Fruit fly (Drosophila melanogaster) whole organism, embryonic: ENCODE results near the gene CG13000.

Source experiments
- ATbp ChIP-seq: fragments of 200-800 bp; sonication (Bioruptor generic); optimal IDR thresholded peaks from 2 replicates; lab custom pipeline; 2017; ENCODE audit warnings: missing biosample characterization, mild to moderate bottlenecking, missing genetic modification characterization, missing genetic modification reagents
- Asciz ChIP-seq: fragments of 200-800 bp; sonication (Bioruptor generic); optimal IDR thresholded peaks from 2 replicates; lab custom pipeline; 2017; ENCODE audit warnings: missing biosample characterization, mild to moderate bottlenecking, missing genetic modification characterization, missing genetic modification reagents
- Atf-2 ChIP-seq: fragments of 200-800 bp; sonication (Bioruptor generic); optimal IDR thresholded peaks from 2 replicates; lab custom pipeline; 2016; ENCODE audit warnings: missing biosample characterization, missing genetic modification characterization
- CG10147 ChIP-seq: fragments of 200-800 bp; sonication (Bioruptor generic); optimal IDR thresholded peaks from 2 replicates; lab custom pipeline; 2019; ENCODE audit warnings: missing biosample characterization, mild to moderate bottlenecking, missing genetic modification characterization, moderate library complexity
- CG10654 ChIP-seq: fragments of 200-800 bp; sonication (Bioruptor generic); optimal IDR thresholded peaks from 2 replicates; lab custom pipeline; 2016; ENCODE audit warnings: missing biosample characterization, missing genetic modification characterization
- CG11456 ChIP-seq: fragments of 200-800 bp; sonication (Bioruptor generic); IDR thresholded peaks from 3 replicates; pipeline ENCODE4 v1.3.6; 2022; ENCODE audit warnings: missing biosample characterization, missing genetic modification characterization
- CG11560 ChIP-seq: fragments of 200-800 bp; sonication (Bioruptor generic); IDR thresholded peaks from 3 replicates; pipeline ENCODE4 v1.3.6; 2022; ENCODE audit warnings: missing biosample characterization, missing genetic modification characterization
- CG12219 ChIP-seq: fragments of 200-800 bp; sonication (Bioruptor generic); optimal IDR thresholded peaks from 3 replicates; lab custom pipeline; 2018; ENCODE audit warnings: missing biosample characterization, mild to moderate bottlenecking, missing genetic modification characterization
- CG12744 ChIP-seq: fragments of 200-800 bp; sonication (Bioruptor generic); optimal IDR thresholded peaks from 2 replicates; lab custom pipeline; 2016; ENCODE audit warnings: missing biosample characterization, missing genetic modification characterization
- CG14441 ChIP-seq: fragments of 200-800 bp; sonication (Bioruptor generic); IDR thresholded peaks from 2 replicates; pipeline ENCODE4 v1.3.6; 2022; ENCODE audit warnings: missing biosample characterization, missing genetic modification characterization
- CG14667 ChIP-seq: fragments of 200-800 bp; sonication (Bioruptor generic); IDR thresholded peaks from 2 replicates; pipeline ENCODE4 v1.3.6; 2022; ENCODE audit warnings: missing biosample characterization, missing genetic modification characterization
- CG15696 ChIP-seq: fragments of 200-800 bp; sonication (Bioruptor generic); optimal IDR thresholded peaks from 2 replicates; lab custom pipeline; 2019; ENCODE audit warnings: missing biosample characterization, mild to moderate bottlenecking, missing genetic modification characterization, moderate library complexity
- CG2129 ChIP-seq: fragments of 200-800 bp; sonication (Bioruptor generic); IDR thresholded peaks from 2 replicates; pipeline ENCODE4 v1.3.6; 2022; ENCODE audit warnings: missing biosample characterization, missing genetic modification characterization; ENCODE audit not compliant: partially characterized antibody
- CG30403 ChIP-seq: fragments of 200-800 bp; sonication (Bioruptor generic); optimal IDR thresholded peaks from 3 replicates; lab custom pipeline; 2016; ENCODE audit warnings: missing biosample characterization, missing genetic modification characterization
- CG32767 ChIP-seq: fragments of 200-800 bp; sonication (Bioruptor generic); IDR thresholded peaks from 2 replicates; pipeline ENCODE4 v1.3.6; 2022; ENCODE audit warnings: missing biosample characterization, missing genetic modification characterization
- CG3281 ChIP-seq: fragments of 200-800 bp; sonication (Bioruptor generic); optimal IDR thresholded peaks from 3 replicates; lab custom pipeline; 2017; ENCODE audit warnings: missing biosample characterization, mild to moderate bottlenecking, missing genetic modification characterization
- CG6791 ChIP-seq: fragments of 200-800 bp; sonication (Bioruptor generic); IDR thresholded peaks from 3 replicates; pipeline ENCODE4 v1.3.6; 2022; ENCODE audit warnings: missing biosample characterization, missing genetic modification characterization; ENCODE audit not compliant: partially characterized antibody
- CG7556 ChIP-seq: fragments of 200-800 bp; sonication (Bioruptor generic); optimal IDR thresholded peaks from 2 replicates; lab custom pipeline; 2017; ENCODE audit warnings: missing biosample characterization, mild to moderate bottlenecking, missing genetic modification characterization
- CG7928 ChIP-seq: fragments of 200-800 bp; sonication (Bioruptor generic); optimal IDR thresholded peaks from 2 replicates; lab custom pipeline; 2017; ENCODE audit warnings: missing biosample characterization, mild to moderate bottlenecking, missing genetic modification characterization
- CG9609 ChIP-seq: fragments of 200-800 bp; sonication (Bioruptor generic); optimal IDR thresholded peaks from 3 replicates; lab custom pipeline; 2016; ENCODE audit warnings: missing biosample characterization, missing genetic modification characterization
- CG9932 ChIP-seq: fragments of 200-800 bp; sonication (Bioruptor generic); IDR thresholded peaks from 2 replicates; pipeline ENCODE4 v1.3.6; 2022; ENCODE audit warnings: missing biosample characterization, missing genetic modification characterization
- CoRest ChIP-seq: fragments of 200-800 bp; sonication (Bioruptor generic); optimal IDR thresholded peaks from 3 replicates; lab custom pipeline; 2018; ENCODE audit warnings: missing biosample characterization, mild to moderate bottlenecking, missing genetic modification characterization, moderate library complexity
- Drgx ChIP-seq: fragments of 200-800 bp; sonication (Bioruptor generic); IDR thresholded peaks from 2 replicates; pipeline ENCODE4 v1.3.6; 2022; ENCODE audit warnings: missing biosample characterization, missing genetic modification characterization
- E2f1 ChIP-seq: fragments of 200-800 bp; sonication (Bioruptor generic); IDR thresholded peaks from 2 replicates; pipeline ENCODE4 v1.3.6; 2022; ENCODE audit warnings: missing biosample characterization, missing genetic modification characterization
- GATAe ChIP-seq: fragments of 200-800 bp; sonication (Bioruptor generic); conservative IDR thresholded peaks from 2 replicates; pipeline ENCODE4 v1.3.6; 2022; ENCODE audit warnings: missing biosample characterization, missing genetic modification characterization
- H15 ChIP-seq: fragments of 200-800 bp; sonication (Bioruptor generic); IDR thresholded peaks from 3 replicates; pipeline ENCODE4 v1.3.6; 2022; ENCODE audit warnings: missing biosample characterization, missing genetic modification characterization
- MBD-R2 ChIP-seq: fragments of 200-800 bp; sonication (Bioruptor generic); IDR thresholded peaks from 2 replicates; pipeline ENCODE4 v1.3.6; 2022; ENCODE audit warnings: missing biosample characterization, missing genetic modification characterization
- Mad ChIP-seq: fragments of 200-800 bp; sonication (Bioruptor generic); optimal IDR thresholded peaks from 2 replicates; lab custom pipeline; 2016; ENCODE audit warnings: missing biosample characterization, missing genetic modification characterization
- NK7.1 ChIP-seq: fragments of 200-800 bp; sonication (Bioruptor generic); optimal IDR thresholded peaks from 3 replicates; lab custom pipeline; 2016; ENCODE audit warnings: missing biosample characterization, missing genetic modification characterization
- Poxn ChIP-seq: fragments of 200-800 bp; sonication (Bioruptor generic); IDR thresholded peaks from 2 replicates; pipeline ENCODE4 v1.3.6; 2022; ENCODE audit warnings: missing biosample characterization, missing genetic modification characterization
- Scr ChIP-seq: fragments of 200-800 bp; sonication (Bioruptor generic); IDR thresholded peaks from 2 replicates; pipeline ENCODE4 v1.3.6; 2022; ENCODE audit warnings: missing biosample characterization, missing genetic modification characterization; ENCODE audit not compliant: partially characterized antibody
- Trl ChIP-seq, 3 experiments: fragments of >200 bp in 2 of 3; fragments of 200-800 bp in 1 of 3; sonication (Bioruptor generic) in 1 of 3; optimal IDR thresholded peaks; 2 replicates in 1 of 3; 3 replicates in 2 of 3; lab custom pipeline; 2016 to 2017; ENCODE audit warnings: missing biosample characterization in 1 of 3, missing genetic modification characterization in 1 of 3
- amos ChIP-seq: fragments of 200-800 bp; sonication (Bioruptor generic); IDR thresholded peaks from 2 replicates; pipeline ENCODE4 v1.3.6; 2022; ENCODE audit warnings: missing biosample characterization, missing genetic modification characterization; ENCODE audit not compliant: partially characterized antibody
- ash1 ChIP-seq: fragments of 200-800 bp; sonication (Bioruptor generic); optimal IDR thresholded peaks from 2 replicates; lab custom pipeline; 2018; ENCODE audit warnings: missing biosample characterization, mild to moderate bottlenecking, missing genetic modification characterization
- danr ChIP-seq: fragments of 200-800 bp; sonication (Bioruptor generic); IDR thresholded peaks from 2 replicates; pipeline ENCODE4 v1.3.6; 2022; ENCODE audit warnings: missing biosample characterization, missing genetic modification characterization
- emc ChIP-seq: fragments of 200-800 bp; sonication (Bioruptor generic); optimal IDR thresholded peaks from 2 replicates; lab custom pipeline; 2016; ENCODE audit warnings: missing biosample characterization, missing genetic modification characterization
- fd102C ChIP-seq: fragments of 200-800 bp; sonication (Bioruptor generic); optimal IDR thresholded peaks from 2 replicates; lab custom pipeline; 2018; ENCODE audit warnings: missing biosample characterization, mild to moderate bottlenecking, missing genetic modification characterization, moderate library complexity
- fu2 ChIP-seq: fragments of 200-800 bp; sonication (Bioruptor generic); optimal IDR thresholded peaks from 2 replicates; lab custom pipeline; 2016; ENCODE audit warnings: missing biosample characterization, missing genetic modification characterization
- jing ChIP-seq: fragments of 200-800 bp; sonication (Bioruptor generic); optimal IDR thresholded peaks from 2 replicates; lab custom pipeline; 2018; ENCODE audit warnings: missing biosample characterization, mild to moderate bottlenecking, missing genetic modification characterization
- lbe ChIP-seq: fragments of 200-800 bp; sonication (Bioruptor generic); optimal IDR thresholded peaks from 2 replicates; lab custom pipeline; 2016; ENCODE audit warnings: missing biosample characterization, mild to moderate bottlenecking, missing genetic modification characterization
- mirr ChIP-seq: fragments of 200-800 bp; sonication (Bioruptor generic); optimal IDR thresholded peaks from 3 replicates; lab custom pipeline; 2018; ENCODE audit warnings: missing biosample characterization, mild to moderate bottlenecking, missing genetic modification characterization
- nom ChIP-seq: fragments of 200-800 bp; sonication (Bioruptor generic); optimal IDR thresholded peaks from 2 replicates; lab custom pipeline; 2017; ENCODE audit warnings: missing biosample characterization, missing genetic modification characterization, mild to moderate bottlenecking, moderate library complexity, missing genetic modification reagents
- phol ChIP-seq: fragments of 200-800 bp; sonication (Bioruptor generic); optimal IDR thresholded peaks from 3 replicates; lab custom pipeline; 2018; ENCODE audit warnings: missing biosample characterization, mild to moderate bottlenecking, missing genetic modification characterization, moderate library complexity
- shn ChIP-seq: fragments of 200-800 bp; sonication (Bioruptor generic); optimal IDR thresholded peaks from 3 replicates; lab custom pipeline; 2016; ENCODE audit warnings: missing biosample characterization, missing genetic modification characterization
- sim ChIP-seq: fragments of 200-800 bp; sonication (Bioruptor generic); IDR thresholded peaks from 2 replicates; pipeline ENCODE4 v1.3.6; 2022; ENCODE audit warnings: missing biosample characterization, missing genetic modification characterization
- sna ChIP-seq: fragments of 200-800 bp; sonication (Bioruptor generic); IDR thresholded peaks from 2 replicates; pipeline ENCODE4 v1.3.6; 2022; ENCODE audit warnings: missing biosample characterization, missing genetic modification characterization; ENCODE audit not compliant: partially characterized antibody
- sob ChIP-seq: fragments of 200-800 bp; sonication (Bioruptor generic); IDR thresholded peaks from 2 replicates; pipeline ENCODE4 v1.3.6; 2022; ENCODE audit warnings: missing biosample characterization, missing genetic modification characterization
- ssp ChIP-seq: fragments of 200-800 bp; sonication (Bioruptor generic); IDR thresholded peaks from 2 replicates; pipeline ENCODE4 v1.3.6; 2022; ENCODE audit warnings: missing biosample characterization, missing genetic modification characterization
- ttk ChIP-seq: fragments of 200-800 bp; sonication (Bioruptor generic); IDR thresholded peaks from 2 replicates; pipeline ENCODE4 v2.1.2; 2022; ENCODE audit warnings: missing biosample characterization, missing genetic modification characterization
- unpg ChIP-seq: fragments of 200-800 bp; sonication (Bioruptor generic); optimal IDR thresholded peaks from 3 replicates; lab custom pipeline; 2018; ENCODE audit warnings: missing biosample characterization, mild to moderate bottlenecking, missing genetic modification characterization, moderate library complexity
- vnd ChIP-seq: fragments of 200-800 bp; sonication (Bioruptor generic); IDR thresholded peaks from 3 replicates; pipeline ENCODE4 v1.3.6; 2022; ENCODE audit warnings: missing biosample characterization, missing genetic modification characterization; ENCODE audit not compliant: partially characterized antibody
- zfh2 ChIP-seq: fragments of 200-800 bp; sonication (Bioruptor generic); optimal IDR thresholded peaks from 2 replicates; lab custom pipeline; 2016; ENCODE audit warnings: missing biosample characterization, missing genetic modification characterization

The CG13000 gene

DNA sequence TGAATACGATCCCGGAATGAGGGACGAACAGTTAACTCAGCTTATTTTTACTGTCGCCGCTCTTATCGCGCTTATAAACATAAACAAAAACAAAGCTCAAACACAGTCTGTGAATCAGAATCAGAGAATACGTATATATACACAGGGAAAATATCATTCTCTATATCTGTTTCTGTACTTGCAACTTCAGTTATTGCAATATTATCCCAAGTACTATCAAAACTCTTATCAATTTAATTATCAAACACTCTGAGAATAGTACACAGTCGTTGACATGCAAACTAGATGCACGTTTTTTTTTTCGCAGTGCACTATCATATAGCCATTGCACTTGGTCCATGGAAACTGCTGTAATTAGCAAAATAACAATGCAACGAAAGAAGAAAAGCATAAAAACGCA, 2.9 kb downstream of the CG13000 start (continued):
- TF ChIP-seq Asciz (GFP tag; lab: Kevin White, UChicago) (no peak), fu2 (GFP tag; lab: Kevin White, UChicago) (no peak), CG32767 (no peak), vnd (GFP tag; lab: Robert Waterston, UW) (no peak), CG2129 (GFP tag; lab: Robert Waterston, UW) (no peak), zfh2 (GFP tag; lab: Kevin White, UChicago) (no peak), lbe (GFP tag; lab: Kevin White, UChicago) (peak; percentile 33), Trl (optimal IDR thresholded peaks at IDR 0.05; lab: Kevin White, UChicago) (no peak), Trl (GFP tag; optimal IDR thresholded peaks at IDR 0.05; lab: Kevin White, UChicago) (no peak), CG9932 (GFP tag; lab: Robert Waterston, UW) (no peak), ssp (GFP tag; lab: Robert Waterston, UW) (no peak), CG30403 (GFP tag; lab: Kevin White, UChicago) (peak; percentile 9), MBD-R2 (GFP tag; lab: Robert Waterston, UW) (no peak), CG14441 (GFP tag; lab: Robert Waterston, UW) (0 out of 2 replicates have a peak, but pooled peaks have one; percentile 13), fd102C (GFP tag; lab: Kevin White, UChicago) (no peak), CG11456 (GFP tag; lab: Robert Waterston, UW) (no peak), unpg (GFP tag; lab: Kevin White, UChicago) (peak; percentile 37), CG10147 (GFP tag; lab: Kevin White, UChicago) (no peak), mirr (GFP tag; lab: Kevin White, UChicago) (no peak), sna (GFP tag; lab: Robert Waterston, UW) (no peak), H15 (GFP tag; lab: Robert Waterston, UW) (no peak), nom (GFP tag; lab: Kevin White, UChicago) (peak; percentile 67), sob (GFP tag; lab: Robert Waterston, UW) (no peak), E2f1 (GFP tag; lab: Robert Waterston, UW) (no peak), ttk (no peak), CG15696 (no peak), NK7.1 (no peak), phol (tag; lab: Kevin White, UChicago) (peak; percentile 27), CG10654 (GFP tag; lab: Kevin White, UChicago) (no peak), CoRest (no peak), shn (no peak), Scr (no peak), danr (GFP tag; lab: Robert Waterston, UW) (no peak), CG12744 (GFP tag; lab: Kevin White, UChicago) (no peak), GATAe (no peak), CG6791 (no peak), CG7556 (GFP tag; lab: Kevin White, UChicago) (no peak), Drgx (peak; percentile 78), sim (GFP tag; lab: Robert Waterston, UW) (no peak), CG12219 (GFP tag; lab: Kevin White, UChicago) (no peak), Mad (GFP tag; lab: Kevin White, UChicago) (no peak), emc (GFP tag; lab: Kevin White, UChicago) (no peak), jing (GFP tag; lab: Kevin White, UChicago) (no peak), CG3281 (GFP tag; lab: Kevin White, UChicago) (no peak), CG7928 (no peak), CG11560 (tag; lab: Robert Waterston, UW) (no peak), CG14667 (no peak), ATbp (GFP tag; lab: Kevin White, UChicago) (no peak), amos (GFP tag; lab: Robert Waterston, UW) (no peak), CG9609 (GFP tag; lab: Kevin White, UChicago) (no peak), Poxn (GFP tag; lab: Robert Waterston, UW) (no peak), ash1 (GFP tag; lab: Kevin White, UChicago) (no peak), Atf-2 (no peak)
